Fruit fly (Drosophila melanogaster): ENCODE measurements around the gene PIG-Wa.

Gene PIG-Wa

DNA sequence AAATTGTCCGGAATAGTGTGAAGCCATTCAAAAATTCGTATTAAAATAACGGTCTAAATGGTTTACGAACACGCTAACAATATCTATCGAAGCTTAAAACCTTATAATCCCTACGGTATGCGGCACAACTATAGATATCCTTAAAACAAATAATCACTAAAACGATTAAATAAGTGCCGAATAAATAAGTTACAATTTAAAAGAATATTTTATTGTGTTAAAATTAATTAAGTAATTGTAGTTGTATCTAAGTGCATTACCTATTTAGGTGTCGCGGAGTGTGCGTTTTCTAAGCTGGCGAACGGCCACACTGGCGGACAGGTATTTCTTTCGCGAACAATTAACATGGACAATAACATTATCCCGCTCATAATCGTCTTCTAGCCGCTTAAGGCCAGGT is 2.2 kb upstream of the PIG-Wa start, which contains the start of gene Eogt (continued):
- TF ChIP-seq CG8281 (tag; optimal IDR thresholded peaks at IDR 0.05) (peak; percentile 75), bcd (GFP tag; optimal IDR thresholded peaks at IDR 0.05) (peak; percentile 96), CG1529 (GFP tag; optimal IDR thresholded peaks at IDR 0.05) (peak; percentile 78), unc-4 (GFP tag; IDR thresholded peaks at IDR 0.05; ENCODE audit: partially characterized antibody) (no peak), CG2120 (GFP tag; optimal IDR thresholded peaks at IDR 0.05) (peak; percentile 93), Antp (GFP tag; optimal IDR thresholded peaks at IDR 0.05) (peak; percentile 45), ems (GFP tag; optimal IDR thresholded peaks at IDR 0.05) (peak; percentile 80), nerfin-2 (GFP tag; IDR thresholded peaks at IDR 0.05; ENCODE audit: partially characterized antibody) (no peak), CG17912 (GFP tag; optimal IDR thresholded peaks at IDR 0.05) (peak; percentile 55), CG4424 (GFP tag; optimal IDR thresholded peaks at IDR 0.05) (peak; percentile 89), tio (GFP tag; optimal IDR thresholded peaks at IDR 0.05) (peak; percentile 88), CG11696 (GFP tag; IDR thresholded peaks at IDR 0.05) (peak; percentile 100), CG11247 (GFP tag; IDR thresholded peaks at IDR 0.05) (peak; percentile 92), tup (GFP tag; optimal IDR thresholded peaks at IDR 0.05) (peak; percentile 73), Max (GFP tag; optimal IDR thresholded peaks at IDR 0.05) (peak; percentile 80), Poxn (GFP tag; IDR thresholded peaks at IDR 0.05) (peak; percentile 89), CTCF (GFP tag; optimal IDR thresholded peaks at IDR 0.05) (peak; percentile 51), CG10274 (GFP tag; optimal IDR thresholded peaks at IDR 0.05) (peak; percentile 53), zen (tag; optimal IDR thresholded peaks at IDR 0.05) (peak; percentile 96), CG10959 (GFP tag; IDR thresholded peaks at IDR 0.05) (peak; percentile 97), CG5180 (GFP tag; optimal IDR thresholded peaks at IDR 0.05) (peak; percentile 61), CG32772 (GFP tag; IDR thresholded peaks at IDR 0.05) (peak; percentile 97), CG3838 (GFP tag; optimal IDR thresholded peaks at IDR 0.05) (peak; percentile 74), grn (GFP tag; optimal IDR thresholded peaks at IDR 0.05) (no peak), dm (GFP tag; optimal IDR thresholded peaks at IDR 0.05) (peak; percentile 30), HmgZ (tag; optimal IDR thresholded peaks at IDR 0.05) (peak; percentile 95), ssp (GFP tag; IDR thresholded peaks at IDR 0.05) (peak; percentile 91), Lhr (GFP tag; optimal IDR thresholded peaks at IDR 0.05) (peak; percentile 91), CG32532 (GFP tag; IDR thresholded peaks at IDR 0.05) (peak; percentile 97), fd102C (GFP tag; optimal IDR thresholded peaks at IDR 0.05) (peak; percentile 69), CG8359 (GFP tag; optimal IDR thresholded peaks at IDR 0.05; ENCODE audit: borderline replicate concordance) (no peak), Stat92E (GFP tag; optimal IDR thresholded peaks at IDR 0.05) (peak in 1 of 3 experiments; percentile 79), CG30020 (tag; optimal IDR thresholded peaks at IDR 0.05) (peak; percentile 76), CG3726 (GFP tag; IDR thresholded peaks at IDR 0.05) (peak; percentile 95), Atf3 (GFP tag; optimal IDR thresholded peaks at IDR 0.05) (peak; percentile 64), pum (GFP tag; optimal IDR thresholded peaks at IDR 0.05) (peak; percentile 75), nau (GFP tag; optimal IDR thresholded peaks at IDR 0.05) (no peak), CG15514 (GFP tag; optimal IDR thresholded peaks at IDR 0.05) (peak; percentile 77), CG18764 (GFP tag; optimal IDR thresholded peaks at IDR 0.05) (peak; percentile 82), rib (GFP tag; IDR thresholded peaks at IDR 0.05) (peak; percentile 95), kay (GFP tag; optimal IDR thresholded peaks at IDR 0.05) (peak; percentile 84), odd (GFP tag; optimal IDR thresholded peaks at IDR 0.05) (peak; percentile 72), Dbx (GFP tag; IDR thresholded peaks at IDR 0.05) (peak; percentile 95), CG5245 (GFP tag; optimal IDR thresholded peaks at IDR 0.05) (peak; percentile 85), Usf (GFP tag; optimal IDR thresholded peaks at IDR 0.05) (peak; percentile 94), crc (GFP tag; optimal IDR thresholded peaks at IDR 0.05) (peak; percentile 49), gt (GFP tag; IDR thresholded peaks at IDR 0.05) (peak; percentile 92), CG6791 (GFP tag; IDR thresholded peaks at IDR 0.05; ENCODE audit: partially characterized antibody) (0 out of 3 replicates have a peak, but pooled peaks have one; percentile 1), p53 (GFP tag; optimal IDR thresholded peaks at IDR 0.05) (peak; percentile 23), CG34376 (GFP tag; optimal IDR thresholded peaks at IDR 0.05) (peak; percentile 56), fu2 (GFP tag; optimal IDR thresholded peaks at IDR 0.05) (peak; percentile 63)
